Worm (Caenorhabditis elegans) whole organism, early embryonic: ENCODE results near the gene srv-7.

ENCODE experiments used
- B0310.2 ChIP-seq: sonication (generic microtip); optimal IDR thresholded peaks from 2 replicates; lab custom pipeline; 2016; ENCODE audit warnings: mild to moderate bottlenecking, missing genetic modification characterization, missing compliant biosample characterization
- F13C5.2 ChIP-seq: sonication (generic microtip); optimal IDR thresholded peaks from 2 replicates; lab custom pipeline; 2017; ENCODE audit warnings: mild to moderate bottlenecking, missing genetic modification characterization, inconsistent platforms, missing compliant biosample characterization
- aly-1 ChIP-seq: sonication (generic microtip); optimal IDR thresholded peaks from 2 replicates; lab custom pipeline; 2016; ENCODE audit warnings: missing genetic modification characterization, missing compliant biosample characterization
- ama-1 ChIP-seq: fragments of 150-350 bp; optimal IDR thresholded peaks from 2 replicates; lab custom pipeline; 2014
- ceh-13 ChIP-seq: fragments of 200-800 bp; sonication (Bioruptor generic); optimal IDR thresholded peaks from 2 replicates; lab custom pipeline; 2018; ENCODE audit warnings: mild to moderate bottlenecking, missing genetic modification characterization, missing compliant biosample characterization
- ceh-36 ChIP-seq: sonication (generic microtip); optimal IDR thresholded peaks from 2 replicates; lab custom pipeline; 2016; ENCODE audit warnings: missing genetic modification characterization, inconsistent platforms, missing compliant biosample characterization
- ets-7 ChIP-seq: sonication (generic microtip); optimal IDR thresholded peaks from 2 replicates; lab custom pipeline; 2016; ENCODE audit warnings: missing genotype, missing genetic modification characterization, missing compliant biosample characterization
- flt-1 ChIP-seq: fragments of 200-800 bp; sonication (Bioruptor generic); IDR thresholded peaks from 2 replicates; pipeline ENCODE4 v1.3.6; 2022; ENCODE audit warnings: missing genetic modification characterization, missing compliant biosample characterization
- hmbx-1 ChIP-seq: sonication (generic microtip); optimal IDR thresholded peaks from 2 replicates; lab custom pipeline; 2016; ENCODE audit warnings: mild to moderate bottlenecking, missing genetic modification characterization, missing compliant biosample characterization
- hmg-4 ChIP-seq: fragments of 200-800 bp; sonication (Bioruptor generic); optimal IDR thresholded peaks from 2 replicates; lab custom pipeline; 2018; ENCODE audit warnings: mild to moderate bottlenecking, missing genetic modification characterization, missing compliant biosample characterization
- hnd-1 ChIP-seq: sonication (generic microtip); optimal IDR thresholded peaks from 2 replicates; lab custom pipeline; 2016; ENCODE audit warnings: missing genetic modification characterization, missing compliant biosample characterization
- pes-1 ChIP-seq: fragments of 200-800 bp; sonication (Bioruptor generic); IDR thresholded peaks from 2 replicates; pipeline ENCODE4 v1.3.6; 2022; ENCODE audit warnings: missing genetic modification reagents, missing genetic modification characterization, missing compliant biosample characterization
- scrt-1 ChIP-seq: fragments of 200-800 bp; sonication (Bioruptor generic); IDR thresholded peaks from 2 replicates; pipeline ENCODE4 v1.3.6; 2022; ENCODE audit warnings: missing genetic modification characterization, missing compliant biosample characterization
- sea-1 ChIP-seq: fragments of 200-800 bp; sonication (Bioruptor generic); conservative IDR thresholded peaks from 2 replicates; pipeline ENCODE4 v1.3.6; 2022; ENCODE audit warnings: missing genetic modification characterization, missing compliant biosample characterization
- tbx-11 ChIP-seq: fragments of 200-800 bp; sonication (Bioruptor generic); IDR thresholded peaks from 2 replicates; pipeline ENCODE4 v1.3.6; 2022; ENCODE audit warnings: missing genetic modification characterization, missing compliant biosample characterization
- tbx-37 ChIP-seq: fragments of 200-800 bp; sonication (Bioruptor generic); conservative IDR thresholded peaks from 2 replicates; pipeline ENCODE4 v1.3.6; 2022; ENCODE audit warnings: missing genetic modification reagents, missing genetic modification characterization, missing compliant biosample characterization
- tra-4 ChIP-seq: sonication (generic microtip); optimal IDR thresholded peaks from 2 replicates; lab custom pipeline; 2017; ENCODE audit warnings: missing genetic modification characterization, missing compliant biosample characterization

The srv-7 gene

ce11 chrX:5655601-5656000 is 7.8 kb upstream of the srv-7 start:
- TF ChIP-seq B0310.2 (tag; lab: Kevin White, UChicago) (no peak), tbx-37 (GFP tag; lab: Robert Waterston, UW) (no peak), F13C5.2 (tag; lab: Kevin White, UChicago) (no peak)

ce11 chrX:5653813-5654212 is 6.0 kb upstream of the srv-7 start, which contains the start of gene T22B7.7:
Gene T22B7.7, minus strand, starts transcription at chrX:5654074.
- TF ChIP-seq hnd-1 (tag; lab: Kevin White, UChicago): no peak
- no peak for TF ChIP-seq sea-1 (GFP tag; lab: Robert Waterston, UW)
- TF ChIP-seq tbx-37 (GFP tag; lab: Robert Waterston, UW): no peak
- TF ChIP-seq tbx-11 (GFP tag; lab: Robert Waterston, UW): no peak
- TF ChIP-seq ama-1 (lab: Kevin White, UChicago): no peak

ce11 chrX:5646951-5647423 is 797 bp downstream of the srv-7 start, which contains the start of gene T22B7.3:
Gene T22B7.3, plus strand, starts transcription at chrX:5647373.
- no peak for TF ChIP-seq hnd-1 (tag; lab: Kevin White, UChicago)
- no peak for TF ChIP-seq hmbx-1 (tag; lab: Kevin White, UChicago)
- TF ChIP-seq F13C5.2 (tag; lab: Kevin White, UChicago): no peak
- no peak for TF ChIP-seq ama-1 (lab: Kevin White, UChicago)
- TF ChIP-seq scrt-1 (GFP tag; lab: Robert Waterston, UW): no peak
- TF ChIP-seq sea-1 (GFP tag; lab: Robert Waterston, UW): no peak
- no peak for TF ChIP-seq tbx-37 (GFP tag; lab: Robert Waterston, UW)
- no peak for TF ChIP-seq tra-4
- TF ChIP-seq ceh-13: no peak
- no peak for TF ChIP-seq B0310.2 (tag; lab: Kevin White, UChicago)
- TF ChIP-seq flt-1 (GFP tag; lab: Robert Waterston, UW): no peak
- TF ChIP-seq aly-1 (tag; lab: Kevin White, UChicago): no peak
- no peak for TF ChIP-seq pes-1 (GFP tag; lab: Robert Waterston, UW)
- no peak for TF ChIP-seq hmg-4 (GFP tag; lab: Kevin White, UChicago)
- no peak for TF ChIP-seq ets-7 (tag; lab: Kevin White, UChicago)

- TF ChIP-seq hnd-1 (tag; lab: Kevin White, UChicago): no peak
- no peak for TF ChIP-seq ceh-13
- no peak for TF ChIP-seq tbx-37 (GFP tag; lab: Robert Waterston, UW)
- TF ChIP-seq pes-1 (GFP tag; lab: Robert Waterston, UW): no peak
- TF ChIP-seq tra-4: no peak
- TF ChIP-seq sea-1 (GFP tag; lab: Robert Waterston, UW): no peak
- no peak for TF ChIP-seq F13C5.2 (tag; lab: Kevin White, UChicago)
- no peak for TF ChIP-seq ceh-36
- no peak for TF ChIP-seq flt-1 (GFP tag; lab: Robert Waterston, UW)
- no peak for TF ChIP-seq ets-7 (tag; lab: Kevin White, UChicago)
- no peak for TF ChIP-seq hmbx-1 (tag; lab: Kevin White, UChicago)
- no peak for TF ChIP-seq tbx-11 (GFP tag; lab: Robert Waterston, UW)
- TF ChIP-seq ama-1 (lab: Kevin White, UChicago): no peak
- no peak for TF ChIP-seq aly-1 (tag; lab: Kevin White, UChicago)
- no peak for TF ChIP-seq hmg-4 (GFP tag; lab: Kevin White, UChicago)
- no peak for TF ChIP-seq scrt-1 (GFP tag; lab: Robert Waterston, UW)
- no peak for TF ChIP-seq B0310.2 (tag; lab: Kevin White, UChicago)
Measured at ce11 chrX:5645606-5646005, 2.2 kb downstream of the srv-7 start.

- no peak for TF ChIP-seq aly-1 (tag; lab: Kevin White, UChicago)
- TF ChIP-seq scrt-1 (GFP tag; lab: Robert Waterston, UW): no peak
- TF ChIP-seq F13C5.2 (tag; lab: Kevin White, UChicago): no peak
- TF ChIP-seq B0310.2 (tag; lab: Kevin White, UChicago): no peak
Measured at ce11 chrX:5644112-5644511, 3.7 kb downstream of the srv-7 start.

ce11 chrX:5641315-5641714 is 6.5 kb downstream of the srv-7 start, which contains the start of gene T22B7.4:
Gene T22B7.4, minus strand, starts transcription at chrX:5641415.
- TF ChIP-seq hmg-4 (GFP tag; lab: Kevin White, UChicago) (peak; percentile 49), B0310.2 (tag; lab: Kevin White, UChicago) (no peak)

- TF ChIP-seq tbx-37 (GFP tag; lab: Robert Waterston, UW) (no peak), hmg-4 (GFP tag; lab: Kevin White, UChicago) (no peak), tbx-11 (GFP tag; lab: Robert Waterston, UW) (no peak), hnd-1 (tag; lab: Kevin White, UChicago) (no peak), F13C5.2 (tag; lab: Kevin White, UChicago) (no peak), B0310.2 (tag; lab: Kevin White, UChicago) (no peak), hmbx-1 (tag; lab: Kevin White, UChicago) (no peak), ceh-36 (no peak), aly-1 (tag; lab: Kevin White, UChicago) (no peak), pes-1 (GFP tag; lab: Robert Waterston, UW) (no peak), sea-1 (GFP tag; lab: Robert Waterston, UW) (no peak), scrt-1 (GFP tag; lab: Robert Waterston, UW) (no peak), tra-4 (no peak), ceh-13 (no peak), ama-1 (lab: Kevin White, UChicago) (no peak), flt-1 (GFP tag; lab: Robert Waterston, UW) (no peak), ets-7 (tag; lab: Kevin White, UChicago) (no peak)
Measured at ce11 chrX:5639562-5639961, 8.2 kb downstream of the srv-7 start.

- TF ChIP-seq scrt-1 (GFP tag; lab: Robert Waterston, UW) (no peak), tra-4 (no peak), pes-1 (GFP tag; lab: Robert Waterston, UW) (no peak), ceh-13 (no peak), ama-1 (lab: Kevin White, UChicago) (no peak), tbx-11 (GFP tag; lab: Robert Waterston, UW) (no peak), sea-1 (GFP tag; lab: Robert Waterston, UW) (no peak), aly-1 (tag; lab: Kevin White, UChicago) (no peak), hnd-1 (tag; lab: Kevin White, UChicago) (no peak), hmbx-1 (tag; lab: Kevin White, UChicago) (no peak), hmg-4 (GFP tag; lab: Kevin White, UChicago) (no peak), flt-1 (GFP tag; lab: Robert Waterston, UW) (no peak), ceh-36 (no peak), tbx-37 (GFP tag; lab: Robert Waterston, UW) (no peak)
Measured at ce11 chrX:5631626-5632025, 16.2 kb downstream of the srv-7 start, which contains the start of gene T22B7.8. Gene T22B7.8, plus strand, starts transcription at chrX:5631926.
